Fruit fly (Drosophila melanogaster) whole organism, embryonic: ENCODE results near the gene stg1.
A peak's percentile ranks its signal among the peaks of the same experiment; 100 is the strongest.

ENCODE experiments used
- ATbp ChIP-seq: fragments of 200-800 bp; sonication (Bioruptor generic); optimal IDR thresholded peaks from 2 replicates; lab custom pipeline; 2017; ENCODE audit warnings: missing biosample characterization, mild to moderate bottlenecking, missing genetic modification characterization, missing genetic modification reagents
- Ada2b ChIP-seq: fragments of 200-800 bp; sonication (Bioruptor generic); IDR thresholded peaks from 2 replicates; pipeline ENCODE4 v1.3.6; 2022; ENCODE audit warnings: missing biosample characterization, missing genetic modification characterization
- CG10147 ChIP-seq: fragments of 200-800 bp; sonication (Bioruptor generic); optimal IDR thresholded peaks from 2 replicates; lab custom pipeline; 2019; ENCODE audit warnings: missing biosample characterization, mild to moderate bottlenecking, missing genetic modification characterization, moderate library complexity
- CG10267 ChIP-seq: fragments of 200-800 bp; sonication (Bioruptor generic); optimal IDR thresholded peaks from 2 replicates; lab custom pipeline; 2018; ENCODE audit warnings: missing biosample characterization, mild to moderate bottlenecking, missing genetic modification characterization, moderate library complexity
- CG10654 ChIP-seq: fragments of 200-800 bp; sonication (Bioruptor generic); optimal IDR thresholded peaks from 2 replicates; lab custom pipeline; 2016; ENCODE audit warnings: missing biosample characterization, missing genetic modification characterization
- CG12236 ChIP-seq: fragments of 200-800 bp; sonication (Bioruptor generic); optimal IDR thresholded peaks from 2 replicates; lab custom pipeline; 2016; ENCODE audit warnings: missing biosample characterization, missing genetic modification characterization
- CG12942 ChIP-seq: fragments of 200-800 bp; sonication (Bioruptor generic); optimal IDR thresholded peaks from 3 replicates; lab custom pipeline; 2016; ENCODE audit warnings: missing biosample characterization, missing genetic modification characterization
- CG15696 ChIP-seq: fragments of 200-800 bp; sonication (Bioruptor generic); optimal IDR thresholded peaks from 2 replicates; lab custom pipeline; 2019; ENCODE audit warnings: missing biosample characterization, mild to moderate bottlenecking, missing genetic modification characterization, moderate library complexity
- CG17568 ChIP-seq: fragments of 200-800 bp; sonication (Bioruptor generic); optimal IDR thresholded peaks from 2 replicates; lab custom pipeline; 2018; ENCODE audit warnings: missing biosample characterization, mild to moderate bottlenecking, missing genetic modification characterization, moderate library complexity
- CG17912 ChIP-seq: fragments of 200-800 bp; sonication (Bioruptor generic); optimal IDR thresholded peaks from 2 replicates; lab custom pipeline; 2018; ENCODE audit warnings: missing biosample characterization, mild to moderate bottlenecking, missing genetic modification characterization
- CG2120 ChIP-seq: fragments of 200-800 bp; sonication (Bioruptor generic); optimal IDR thresholded peaks from 3 replicates; lab custom pipeline; 2016; ENCODE audit warnings: missing biosample characterization, missing genetic modification characterization
- CG2129 ChIP-seq: fragments of 200-800 bp; sonication (Bioruptor generic); IDR thresholded peaks from 2 replicates; pipeline ENCODE4 v1.3.6; 2022; ENCODE audit warnings: missing biosample characterization, missing genetic modification characterization; ENCODE audit not compliant: partially characterized antibody
- CG31365 ChIP-seq: fragments of 200-800 bp; sonication (Bioruptor generic); optimal IDR thresholded peaks from 2 replicates; lab custom pipeline; 2018; ENCODE audit warnings: missing biosample characterization, mild to moderate bottlenecking, missing genetic modification characterization
- CG32767 ChIP-seq: fragments of 200-800 bp; sonication (Bioruptor generic); IDR thresholded peaks from 2 replicates; pipeline ENCODE4 v1.3.6; 2022; ENCODE audit warnings: missing biosample characterization, missing genetic modification characterization
- CG33557 ChIP-seq: fragments of 200-800 bp; sonication (Bioruptor generic); optimal IDR thresholded peaks from 2 replicates; lab custom pipeline; 2019; ENCODE audit warnings: missing biosample characterization, mild to moderate bottlenecking, missing genetic modification characterization, moderate library complexity
- CG34422 ChIP-seq: fragments of 200-800 bp; sonication (Bioruptor generic); IDR thresholded peaks from 3 replicates; pipeline ENCODE4 v1.3.6; 2022; ENCODE audit warnings: missing biosample characterization, missing genetic modification characterization
- CG5953 ChIP-seq: fragments of 200-800 bp; sonication (Bioruptor generic); IDR thresholded peaks from 2 replicates; pipeline ENCODE4 v1.3.6; 2022; ENCODE audit warnings: missing biosample characterization, missing genetic modification characterization
- CG7271 ChIP-seq: fragments of 200-800 bp; sonication (Bioruptor generic); optimal IDR thresholded peaks from 2 replicates; lab custom pipeline; 2018; ENCODE audit warnings: missing biosample characterization, mild to moderate bottlenecking, missing genetic modification characterization, moderate library complexity
- CG7556 ChIP-seq: fragments of 200-800 bp; sonication (Bioruptor generic); optimal IDR thresholded peaks from 2 replicates; lab custom pipeline; 2017; ENCODE audit warnings: missing biosample characterization, mild to moderate bottlenecking, missing genetic modification characterization
- CG7786 ChIP-seq: fragments of 200-800 bp; sonication (Bioruptor generic); optimal IDR thresholded peaks from 2 replicates; lab custom pipeline; 2016; ENCODE audit warnings: missing biosample characterization, missing genetic modification characterization
- CG8944 ChIP-seq: fragments of 200-800 bp; sonication (Bioruptor generic); optimal IDR thresholded peaks from 3 replicates; lab custom pipeline; 2016; ENCODE audit warnings: missing biosample characterization, missing genetic modification characterization
- Chrac-16 ChIP-seq: fragments of 200-800 bp; sonication (Bioruptor generic); optimal IDR thresholded peaks from 3 replicates; lab custom pipeline; 2016; ENCODE audit warnings: missing biosample characterization, missing genetic modification characterization
- Dfd ChIP-seq, 2 experiments: fragments of >200 bp; optimal IDR thresholded peaks; 2 replicates each; lab custom pipeline; 2017; ENCODE audit warnings: missing biosample characterization in 2 of 2, missing genetic modification characterization in 2 of 2
- Hey ChIP-seq: fragments of 200-800 bp; sonication (Bioruptor generic); optimal IDR thresholded peaks from 3 replicates; lab custom pipeline; 2018; ENCODE audit warnings: missing biosample characterization, mild to moderate bottlenecking, missing genetic modification characterization
- MESR4 ChIP-seq: fragments of 200-800 bp; sonication (Bioruptor generic); optimal IDR thresholded peaks from 2 replicates; lab custom pipeline; 2018; ENCODE audit warnings: missing biosample characterization, mild to moderate bottlenecking, missing genetic modification characterization, moderate library complexity
- NC2α ChIP-seq: fragments of 200-800 bp; sonication (Bioruptor generic); optimal IDR thresholded peaks from 2 replicates; lab custom pipeline; 2016; ENCODE audit warnings: missing biosample characterization, missing genetic modification characterization
- Opbp ChIP-seq: fragments of 200-800 bp; sonication (Bioruptor generic); IDR thresholded peaks from 3 replicates; pipeline ENCODE4 v1.3.6; 2022; ENCODE audit warnings: missing biosample characterization, missing genetic modification characterization; ENCODE audit not compliant: partially characterized antibody
- Sry-β ChIP-seq: fragments of 200-800 bp; sonication (Bioruptor generic); optimal IDR thresholded peaks from 2 replicates; lab custom pipeline; 2018; ENCODE audit warnings: missing biosample characterization, mild to moderate bottlenecking, missing genetic modification characterization, moderate library complexity
- YL-1 ChIP-seq: fragments of 200-800 bp; sonication (Bioruptor generic); optimal IDR thresholded peaks from 3 replicates; lab custom pipeline; 2017; ENCODE audit warnings: missing biosample characterization, mild to moderate bottlenecking, missing genetic modification characterization
- ase ChIP-seq: fragments of 200-800 bp; sonication (Bioruptor generic); IDR thresholded peaks from 3 replicates; pipeline ENCODE4 v1.3.6; 2022; ENCODE audit warnings: missing biosample characterization, missing genetic modification characterization
- ato ChIP-seq: fragments of 200-800 bp; sonication (Bioruptor generic); IDR thresholded peaks from 2 replicates; pipeline ENCODE4 v1.3.6; 2022; ENCODE audit warnings: missing biosample characterization, missing genetic modification characterization; ENCODE audit not compliant: partially characterized antibody
- caup ChIP-seq: fragments of 200-800 bp; sonication (Bioruptor generic); optimal IDR thresholded peaks from 3 replicates; lab custom pipeline; 2017; ENCODE audit warnings: missing biosample characterization, mild to moderate bottlenecking, missing genetic modification characterization, moderate library complexity; ENCODE audit not compliant: severe bottlenecking
- cg ChIP-seq: fragments of 200-800 bp; sonication (Bioruptor generic); optimal IDR thresholded peaks from 3 replicates; lab custom pipeline; 2019; ENCODE audit warnings: missing biosample characterization, mild to moderate bottlenecking, missing genetic modification characterization, moderate library complexity
- dm ChIP-seq: fragments of 200-800 bp; sonication (Bioruptor generic); optimal IDR thresholded peaks from 3 replicates; lab custom pipeline; 2016; ENCODE audit warnings: missing biosample characterization, missing genetic modification characterization
- dmrt11E ChIP-seq: fragments of 200-800 bp; sonication (Bioruptor generic); optimal IDR thresholded peaks from 3 replicates; lab custom pipeline; 2018; ENCODE audit warnings: missing biosample characterization, mild to moderate bottlenecking, missing genetic modification characterization, moderate library complexity
- eve ChIP-seq, 2 experiments: fragments of >200 bp; optimal IDR thresholded peaks; 2 replicates each; lab custom pipeline; 2017; ENCODE audit warnings: missing biosample characterization in 2 of 2, missing genetic modification characterization in 2 of 2
- fd3F ChIP-seq: fragments of 200-800 bp; sonication (Bioruptor generic); optimal IDR thresholded peaks from 2 replicates; lab custom pipeline; 2018; ENCODE audit warnings: missing biosample characterization, mild to moderate bottlenecking, missing genetic modification characterization, moderate library complexity
- grn ChIP-seq: fragments of 200-800 bp; sonication (Bioruptor generic); optimal IDR thresholded peaks from 3 replicates; lab custom pipeline; 2017; ENCODE audit warnings: missing biosample characterization, missing genetic modification characterization
- h ChIP-seq: fragments of >200 bp; optimal IDR thresholded peaks from 2 replicates; lab custom pipeline; 2017
- kah ChIP-seq: fragments of 200-800 bp; sonication (Bioruptor generic); optimal IDR thresholded peaks from 2 replicates; lab custom pipeline; 2018; ENCODE audit warnings: missing biosample characterization, mild to moderate bottlenecking, missing genetic modification characterization
- lab ChIP-seq: fragments of 200-800 bp; sonication (Bioruptor generic); optimal IDR thresholded peaks from 3 replicates; lab custom pipeline; 2017; ENCODE audit warnings: missing biosample characterization, missing genetic modification characterization, mild to moderate bottlenecking, moderate library complexity, missing genetic modification reagents
- lilli ChIP-seq: fragments of 200-800 bp; sonication (Bioruptor generic); optimal IDR thresholded peaks from 3 replicates; lab custom pipeline; 2016; ENCODE audit warnings: missing biosample characterization, missing genetic modification characterization
- lola ChIP-seq, 3 experiments: fragments of >200 bp in 2 of 3; fragments of 200-800 bp in 1 of 3; sonication (Bioruptor generic) in 1 of 3; optimal IDR thresholded peaks; 2 replicates each; lab custom pipeline; 2017 to 2019; ENCODE audit warnings: missing biosample characterization in 3 of 3, missing genetic modification characterization in 3 of 3, mild to moderate bottlenecking in 1 of 3, moderate library complexity in 1 of 3
- mld ChIP-seq: fragments of 200-800 bp; sonication (Bioruptor generic); IDR thresholded peaks from 3 replicates; pipeline ENCODE4 v1.3.6; 2022; ENCODE audit warnings: missing biosample characterization, missing genetic modification characterization; ENCODE audit not compliant: partially characterized antibody
- nau ChIP-seq: fragments of 200-800 bp; sonication (Bioruptor generic); optimal IDR thresholded peaks from 3 replicates; lab custom pipeline; 2017; ENCODE audit warnings: missing biosample characterization, mild to moderate bottlenecking, missing genetic modification characterization, missing genetic modification reagents
- peb ChIP-seq: fragments of 200-800 bp; sonication (Bioruptor generic); IDR thresholded peaks from 2 replicates; pipeline ENCODE4 v1.3.6; 2022; ENCODE audit warnings: missing biosample characterization, missing genetic modification characterization
- seq ChIP-seq: fragments of 200-800 bp; sonication (Bioruptor generic); IDR thresholded peaks from 2 replicates; pipeline ENCODE4 v1.3.6; 2022; ENCODE audit warnings: missing biosample characterization, missing genetic modification characterization
- sima ChIP-seq: fragments of 200-800 bp; sonication (Bioruptor generic); optimal IDR thresholded peaks from 2 replicates; lab custom pipeline; 2016; ENCODE audit warnings: missing biosample characterization, missing genetic modification characterization
- zfh1 ChIP-seq: fragments of 200-800 bp; sonication (Bioruptor generic); IDR thresholded peaks from 3 replicates; pipeline ENCODE4 v1.3.6; 2022; ENCODE audit warnings: missing biosample characterization, missing genetic modification characterization

stg1 gene

DNA sequence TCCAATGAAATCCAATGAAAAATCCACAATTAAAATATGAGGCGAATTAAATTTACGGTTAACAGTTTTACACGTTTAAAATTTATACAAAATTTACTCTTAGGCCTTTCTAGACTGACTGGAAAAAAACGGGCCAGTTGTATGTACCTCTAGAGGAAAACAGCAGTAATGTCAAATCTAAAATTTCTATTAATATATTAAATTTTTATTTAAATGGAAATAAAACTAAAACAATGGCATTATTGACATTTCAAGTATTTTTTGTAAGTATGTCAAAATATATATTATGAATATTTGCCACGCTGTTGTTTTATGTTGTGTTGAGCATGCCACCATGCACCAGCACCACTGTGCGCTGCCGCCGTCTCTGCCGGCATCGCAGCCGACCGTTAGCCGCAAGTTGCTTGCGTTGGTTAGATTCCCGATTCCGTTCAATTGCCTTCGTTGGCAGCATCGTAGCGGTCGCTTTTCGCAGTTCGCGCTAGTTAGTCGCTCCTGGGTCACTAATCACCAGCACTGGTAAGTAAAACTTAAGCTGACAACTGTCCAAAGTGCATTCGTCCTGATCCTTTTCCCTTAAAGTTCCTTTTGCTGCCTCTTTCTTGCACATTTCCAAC, 48.7 kb upstream of the stg1 start, which contains the start of gene Cbs (continued):
- TF ChIP-seq CG2129, result no peak
- TF ChIP-seq grn (GFP tag; lab: Kevin White, UChicago), result no peak
- TF ChIP-seq CG10654 (GFP tag; lab: Kevin White, UChicago), result peak; percentile 54
- no peak for TF ChIP-seq sima (GFP tag; lab: Kevin White, UChicago)
- peak; percentile 53 for TF ChIP-seq dmrt11E (tag; lab: Kevin White, UChicago)
- no peak for TF ChIP-seq kah (GFP tag; lab: Kevin White, UChicago)
- peak; percentile 49 for TF ChIP-seq CG10267 (tag; lab: Kevin White, UChicago)
- no peak for TF ChIP-seq Sry-β (GFP tag; lab: Kevin White, UChicago)
- peak; percentile 25 for TF ChIP-seq CG33557 (GFP tag; lab: Kevin White, UChicago)
- no peak for TF ChIP-seq CG31365
- TF ChIP-seq Hey (tag; lab: Kevin White, UChicago), result no peak
- TF ChIP-seq zfh1 (GFP tag; lab: Robert Waterston, UW), result peak; percentile 66; the same call in 1 of the 3 replicates
- no peak for TF ChIP-seq CG12236 (GFP tag; lab: Kevin White, UChicago)
- TF ChIP-seq dm (GFP tag; lab: Kevin White, UChicago), result no peak
- TF ChIP-seq ATbp (GFP tag; lab: Kevin White, UChicago), result peak; percentile 18
- TF ChIP-seq CG32767 (GFP tag; lab: Robert Waterston, UW), result peak; percentile 49; the same call in 1 of the 2 replicates
- TF ChIP-seq CG34422 (GFP tag; lab: Robert Waterston, UW), result peak; percentile 42; the same call in 1 of the 3 replicates
- no peak for TF ChIP-seq CG17912 (GFP tag; lab: Kevin White, UChicago)
- peak; percentile 57; the same call in 1 of the 3 replicates for TF ChIP-seq ase
- TF ChIP-seq CG2120 (GFP tag; lab: Kevin White, UChicago), result peak; percentile 31
- 0 out of 2 replicates have a peak, but pooled peaks have one; percentile 42 for TF ChIP-seq seq
- no peak for TF ChIP-seq CG8944 (GFP tag; lab: Kevin White, UChicago)
- no peak for TF ChIP-seq h (lab: Kevin White, UChicago)
- no peak for TF ChIP-seq Dfd (GFP tag; optimal IDR thresholded peaks at IDR 0.05; lab: Kevin White, UChicago)
- TF ChIP-seq lilli (GFP tag; lab: Kevin White, UChicago), result peak; percentile 51
- peak; percentile 76 for TF ChIP-seq lab (GFP tag; lab: Kevin White, UChicago)
- peak in 1 of 3 experiments; percentile 68 for TF ChIP-seq lola (GFP tag; optimal IDR thresholded peaks at IDR 0.05; lab: Kevin White, UChicago)
- no peak for TF ChIP-seq CG17568 (GFP tag; lab: Kevin White, UChicago)
- TF ChIP-seq Chrac-16, result peak; percentile 50
- peak; percentile 47 for TF ChIP-seq CG12942
- no peak for TF ChIP-seq peb (GFP tag; lab: Robert Waterston, UW)
- no peak for TF ChIP-seq NC2α (GFP tag; lab: Kevin White, UChicago)
- TF ChIP-seq fd3F, result peak; percentile 62
- peak; percentile 57 for TF ChIP-seq Ada2b (GFP tag; lab: Robert Waterston, UW)
- TF ChIP-seq mld, result no peak
- no peak for TF ChIP-seq cg (GFP tag; lab: Kevin White, UChicago)
- TF ChIP-seq nau (GFP tag; lab: Kevin White, UChicago), result no peak
- TF ChIP-seq CG10147 (GFP tag; lab: Kevin White, UChicago), result peak; percentile 52
- TF ChIP-seq caup (GFP tag; lab: Kevin White, UChicago), result peak; percentile 15
- TF ChIP-seq CG7786 (GFP tag; lab: Kevin White, UChicago), result no peak
- peak; percentile 49 for TF ChIP-seq CG15696 (tag; lab: Kevin White, UChicago)
- no peak for TF ChIP-seq MESR4 (GFP tag; lab: Kevin White, UChicago)
- no peak for TF ChIP-seq ato (GFP tag; lab: Robert Waterston, UW)
- TF ChIP-seq eve (GFP tag; optimal IDR thresholded peaks at IDR 0.05; lab: Kevin White, UChicago), result no peak
- no peak for TF ChIP-seq YL-1
- peak; percentile 48; the same call in 1 of the 2 replicates for TF ChIP-seq CG5953
- TF ChIP-seq CG7271 (tag; lab: Kevin White, UChicago), result no peak
- TF ChIP-seq Opbp, result no peak
- TF ChIP-seq CG7556 (GFP tag; lab: Kevin White, UChicago), result peak; percentile 84
